Worm (Caenorhabditis elegans) whole organism, midembryonic: ENCODE results near the gene cyp-32B1.

Source experiments
- T22C8.4 ChIP-seq: fragments of 200-800 bp; sonication (Bioruptor generic); IDR thresholded peaks from 2 replicates; pipeline ENCODE4 v1.3.6; 2022; ENCODE audit warnings: missing genetic modification characterization, missing compliant biosample characterization
- cog-1 ChIP-seq: sonication (generic microtip); optimal IDR thresholded peaks from 2 replicates; lab custom pipeline; 2016; ENCODE audit warnings: missing genetic modification characterization, missing compliant biosample characterization
- flt-1 ChIP-seq: fragments of 200-800 bp; sonication (Bioruptor generic); IDR thresholded peaks from 2 replicates; pipeline ENCODE4 v1.3.6; 2022; ENCODE audit warnings: missing genetic modification characterization, missing compliant biosample characterization
- klf-2 ChIP-seq: fragments of 200-800 bp; sonication (Bioruptor generic); conservative IDR thresholded peaks from 2 replicates; pipeline ENCODE4 v1.3.6; 2022; ENCODE audit warnings: missing genetic modification reagents, missing genetic modification characterization, missing compliant biosample characterization
- med-1 ChIP-seq: sonication (generic microtip); optimal IDR thresholded peaks from 2 replicates; lab custom pipeline; 2017; ENCODE audit warnings: missing genetic modification characterization, mild to moderate bottlenecking, missing compliant biosample characterization, antibody characterized with exemption, missing genetic modification reagents; ENCODE audit not compliant: insufficient read depth
- ref-1 ChIP-seq: fragments of 200-800 bp; sonication (Bioruptor generic); conservative IDR thresholded peaks from 2 replicates; pipeline ENCODE4 v1.3.6; 2022; ENCODE audit warnings: missing genetic modification reagents, missing genetic modification characterization, missing compliant biosample characterization
- tab-1 ChIP-seq: fragments of 200-800 bp; sonication (Bioruptor generic); IDR thresholded peaks from 2 replicates; pipeline ENCODE4 v1.3.6; 2022; ENCODE audit warnings: missing genetic modification characterization, missing compliant biosample characterization
- ztf-23 ChIP-seq: fragments of 200-800 bp; sonication (Bioruptor generic); IDR thresholded peaks from 2 replicates; pipeline ENCODE4 v1.3.6; 2022; ENCODE audit warnings: missing genetic modification reagents, missing genetic modification characterization, missing compliant biosample characterization
- ztf-29 ChIP-seq: fragments of 200-800 bp; sonication (Bioruptor generic); IDR thresholded peaks from 2 replicates; pipeline ENCODE4 v1.3.6; 2022; ENCODE audit warnings: missing genetic modification reagents, missing genetic modification characterization, missing compliant biosample characterization

- TF ChIP-seq T22C8.4 (GFP tag; lab: Robert Waterston, UW) (no peak), ztf-23 (GFP tag; lab: Robert Waterston, UW) (no peak), ref-1 (GFP tag; lab: Robert Waterston, UW) (no peak), ztf-29 (GFP tag; lab: Robert Waterston, UW) (no peak), klf-2 (GFP tag; lab: Robert Waterston, UW) (no peak), flt-1 (GFP tag; lab: Robert Waterston, UW) (no peak), tab-1 (GFP tag; lab: Robert Waterston, UW) (no peak), cog-1 (tag; lab: Kevin White, UChicago) (no peak), med-1 (no peak)
Observed at ce11 chrV:2225130-2225529, 23.9 kb upstream of the cyp-32B1 start, which contains the start of gene nhr-103.
